Worm (Caenorhabditis elegans): ENCODE measurements around the gene srab-4.

ce11 chrV:6979019-6979418 is 24.9 kb upstream of the srab-4 start, which contains the start of gene sre-12:
- TF ChIP-seq hlh-13 (GFP tag; optimal IDR thresholded peaks at IDR 0.05) (no peak), tbx-2 (tag; optimal IDR thresholded peaks at IDR 0.05) (no peak), ets-4 (tag; optimal IDR thresholded peaks at IDR 0.05) (no peak), hlh-6 (tag; optimal IDR thresholded peaks at IDR 0.05) (no peak), unc-42 (tag; optimal IDR thresholded peaks at IDR 0.05) (no peak), pag-3 (tag; optimal IDR thresholded peaks at IDR 0.05; ENCODE audit: borderline replicate concordance) (no peak), dmd-4 (tag; optimal IDR thresholded peaks at IDR 0.05; ENCODE audit: borderline replicate concordance) (no peak), ama-1 (optimal IDR thresholded peaks at IDR 0.05) (no peak), madf-2 (tag; optimal IDR thresholded peaks at IDR 0.05) (no peak), pha-4 (tag; optimal IDR thresholded peaks at IDR 0.05) (no peak), fkh-10 (GFP tag; optimal IDR thresholded peaks at IDR 0.05) (no peak), eyg-1 (tag; optimal IDR thresholded peaks at IDR 0.05) (no peak), nfya-1 (tag; optimal IDR thresholded peaks at IDR 0.05) (no peak), ceh-9 (tag; optimal IDR thresholded peaks at IDR 0.05) (no peak)
